Worm (Caenorhabditis elegans) whole organism, L3 larva: ENCODE measurements around the gene acs-5.

ENCODE experiments used
- R02D3.7 ChIP-seq: fragments of 150-350 bp; optimal IDR thresholded peaks from 2 replicates; lab custom pipeline; 2014; ENCODE audit warnings: missing biosample characterization, missing genetic modification characterization
- ZK546.5 ChIP-seq: sonication (generic microtip); optimal IDR thresholded peaks from 2 replicates; lab custom pipeline; 2017; ENCODE audit warnings: missing biosample characterization, missing genetic modification characterization
- ama-1 ChIP-seq: fragments of 150-350 bp; optimal IDR thresholded peaks from 2 replicates; lab custom pipeline; 2018
- ceh-16 ChIP-seq: sonication (generic microtip); optimal IDR thresholded peaks from 2 replicates; lab custom pipeline; 2017; ENCODE audit warnings: missing biosample characterization, missing genetic modification characterization
- ceh-28 ChIP-seq: fragments of 150-350 bp; optimal IDR thresholded peaks from 2 replicates; lab custom pipeline; 2014; ENCODE audit warnings: missing biosample characterization, missing genetic modification reagents, missing genetic modification characterization
- ceh-82 ChIP-seq: fragments of 150-350 bp; optimal IDR thresholded peaks from 2 replicates; lab custom pipeline; 2014; ENCODE audit warnings: missing biosample characterization, missing genetic modification characterization
- daf-12 ChIP-seq: fragments of 150-350 bp; optimal IDR thresholded peaks from 2 replicates; lab custom pipeline; 2014; ENCODE audit warnings: missing biosample characterization, missing genetic modification reagents, missing genetic modification characterization
- egl-5 ChIP-seq: fragments of 150-350 bp; optimal IDR thresholded peaks from 2 replicates; lab custom pipeline; 2017; ENCODE audit warnings: missing biosample characterization, missing genetic modification reagents, missing genetic modification characterization, inconsistent platforms
- elt-1 ChIP-seq: fragments of 150-350 bp; optimal IDR thresholded peaks from 2 replicates; lab custom pipeline; 2014; ENCODE audit warnings: missing biosample characterization, missing genetic modification characterization
- elt-3 ChIP-seq, 3 experiments: fragments of 150-350 bp in 1 of 3; sonication (generic microtip) in 2 of 3; optimal IDR thresholded peaks; 2 replicates in 2 of 3; 4 replicates in 1 of 3; lab custom pipeline; 2014 to 2017; ENCODE audit warnings: missing biosample characterization in 3 of 3, missing genetic modification characterization in 3 of 3
- eor-1 ChIP-seq, 2 experiments: fragments of 150-350 bp; optimal IDR thresholded peaks; 2 replicates each; lab custom pipeline; 2014 to 2018; ENCODE audit warnings: missing biosample characterization in 2 of 2, missing genetic modification characterization in 2 of 2
- fkh-10 ChIP-seq: sonication (generic microtip); optimal IDR thresholded peaks from 2 replicates; lab custom pipeline; 2017; ENCODE audit warnings: missing biosample characterization, missing genetic modification reagents, missing genetic modification characterization
- hmg-11 ChIP-seq: sonication (generic microtip); optimal IDR thresholded peaks from 2 replicates; lab custom pipeline; 2016; ENCODE audit warnings: missing genetic modification characterization, missing compliant biosample characterization
- lin-15B ChIP-seq: fragments of 150-350 bp; optimal IDR thresholded peaks from 2 replicates; lab custom pipeline; 2014; ENCODE audit warnings: missing biosample characterization, missing genetic modification characterization
- lin-39 ChIP-seq: fragments of 150-350 bp; optimal IDR thresholded peaks from 2 replicates; lab custom pipeline; 2018; ENCODE audit warnings: missing biosample characterization, missing genetic modification reagents, missing genetic modification characterization
- lsy-12 ChIP-seq: sonication (generic microtip); optimal IDR thresholded peaks from 2 replicates; lab custom pipeline; 2016; ENCODE audit warnings: mild to moderate bottlenecking, missing genetic modification characterization, missing compliant biosample characterization
- mdl-1 ChIP-seq: fragments of 150-350 bp; optimal IDR thresholded peaks from 2 replicates; lab custom pipeline; 2014; ENCODE audit warnings: missing biosample characterization, missing genetic modification characterization
- mml-1 ChIP-seq: fragments of 150-350 bp; sonication (generic microtip); optimal IDR thresholded peaks from 3 replicates; lab custom pipeline; 2014; ENCODE audit warnings: missing biosample characterization, missing genetic modification characterization
- nfya-1 ChIP-seq: sonication (generic microtip); optimal IDR thresholded peaks from 2 replicates; lab custom pipeline; 2017; ENCODE audit warnings: missing genetic modification characterization, mild to moderate bottlenecking, missing compliant biosample characterization, antibody characterized with exemption, moderate library complexity; ENCODE audit not compliant: insufficient read depth
- nhr-12 ChIP-seq: fragments of 150-350 bp; optimal IDR thresholded peaks from 2 replicates; lab custom pipeline; 2014; ENCODE audit warnings: missing biosample characterization, missing genetic modification characterization
- nhr-23 ChIP-seq: fragments of 150-350 bp; optimal IDR thresholded peaks from 2 replicates; lab custom pipeline; 2014; ENCODE audit warnings: missing biosample characterization, missing genetic modification reagents, missing genetic modification characterization
- nhr-237 ChIP-seq: fragments of 150-350 bp; optimal IDR thresholded peaks from 2 replicates; lab custom pipeline; 2014; ENCODE audit warnings: missing biosample characterization, missing genetic modification characterization
- nhr-25 ChIP-seq: sonication (generic microtip); optimal IDR thresholded peaks from 2 replicates; lab custom pipeline; 2017; ENCODE audit warnings: missing biosample characterization, missing genetic modification characterization
- nhr-28 ChIP-seq: fragments of 150-350 bp; optimal IDR thresholded peaks from 2 replicates; lab custom pipeline; 2014; ENCODE audit warnings: missing biosample characterization, missing genetic modification characterization
- nhr-43 ChIP-seq: sonication (generic microtip); optimal IDR thresholded peaks from 2 replicates; lab custom pipeline; 2016; ENCODE audit warnings: mild to moderate bottlenecking, missing genetic modification characterization, missing compliant biosample characterization; ENCODE audit not compliant: poor library complexity, severe bottlenecking
- nhr-67 ChIP-seq: fragments of 150-350 bp; optimal IDR thresholded peaks from 2 replicates; lab custom pipeline; 2014; ENCODE audit warnings: missing biosample characterization, missing genetic modification characterization
- nhr-76 ChIP-seq: fragments of 150-350 bp; sonication (generic microtip); optimal IDR thresholded peaks from 5 replicates; lab custom pipeline; 2014; ENCODE audit warnings: missing biosample characterization, missing genetic modification characterization
- pha-4 ChIP-seq: fragments of 150-350 bp; optimal IDR thresholded peaks from 2 replicates; lab custom pipeline; 2014; ENCODE audit warnings: missing biosample characterization, missing genetic modification reagents, missing genetic modification characterization
- pqm-1 ChIP-seq: fragments of 150-350 bp; optimal IDR thresholded peaks from 2 replicates; lab custom pipeline; 2017; ENCODE audit warnings: missing biosample characterization, missing genetic modification characterization, inconsistent platforms
- snpc-4 ChIP-seq: fragments of 150-350 bp; optimal IDR thresholded peaks from 2 replicates; lab custom pipeline; 2014; ENCODE audit warnings: missing biosample characterization, missing genetic modification characterization
- unc-39 ChIP-seq: sonication (generic microtip); optimal IDR thresholded peaks from 4 replicates; lab custom pipeline; 2017; ENCODE audit warnings: missing biosample characterization, missing genetic modification characterization
- unc-62 ChIP-seq: fragments of 150-350 bp; sonication (generic microtip); optimal IDR thresholded peaks from 4 replicates; lab custom pipeline; 2014; ENCODE audit warnings: missing biosample characterization, missing genetic modification reagents, missing genetic modification characterization
- ztf-4 ChIP-seq: fragments of 150-350 bp; optimal IDR thresholded peaks from 2 replicates; lab custom pipeline; 2014; ENCODE audit warnings: missing biosample characterization, missing genetic modification characterization

acs-5 gene

DNA sequence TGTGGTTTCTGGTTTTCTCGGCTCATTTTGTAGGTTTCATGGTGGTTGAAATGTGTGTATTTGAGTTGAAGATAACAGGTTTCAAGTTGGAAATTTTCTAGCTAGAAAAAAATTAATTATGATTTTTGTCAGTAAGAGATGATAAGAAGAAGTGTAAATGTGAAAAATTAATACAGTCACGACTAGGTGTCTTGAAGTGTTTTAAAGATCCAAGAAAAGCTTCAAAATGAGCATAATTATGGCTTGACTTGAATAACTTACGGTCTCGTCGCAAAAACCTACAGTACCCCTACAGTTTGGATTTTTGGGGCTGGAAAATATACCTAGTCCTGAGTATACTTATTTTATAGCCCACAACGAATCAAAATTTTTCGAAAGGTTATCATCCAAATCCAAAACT is 27.0 kb upstream of the acs-5 start, which contains the start of gene exc-12:
Gene exc-12 (minus strand): TSS at position 101 of the 400 bp plus-strand sequence.
- TF ChIP-seq R02D3.7 (tag; lab: Kevin White, UChicago), result no peak
- TF ChIP-seq elt-3 (tag; optimal IDR thresholded peaks at IDR 0.05; lab: Kevin White, UChicago), result no peak
- TF ChIP-seq nhr-43 (tag; lab: Kevin White, UChicago), result no peak
- no peak for TF ChIP-seq ceh-82
- no peak for TF ChIP-seq lsy-12 (tag; lab: Kevin White, UChicago)
- TF ChIP-seq pha-4 (tag; lab: Kevin White, UChicago), result no peak
- no peak for TF ChIP-seq elt-1 (tag; lab: Kevin White, UChicago)
- TF ChIP-seq ceh-16 (tag; lab: Kevin White, UChicago), result no peak
- TF ChIP-seq, all 47 proteins: peak for 0

DNA sequence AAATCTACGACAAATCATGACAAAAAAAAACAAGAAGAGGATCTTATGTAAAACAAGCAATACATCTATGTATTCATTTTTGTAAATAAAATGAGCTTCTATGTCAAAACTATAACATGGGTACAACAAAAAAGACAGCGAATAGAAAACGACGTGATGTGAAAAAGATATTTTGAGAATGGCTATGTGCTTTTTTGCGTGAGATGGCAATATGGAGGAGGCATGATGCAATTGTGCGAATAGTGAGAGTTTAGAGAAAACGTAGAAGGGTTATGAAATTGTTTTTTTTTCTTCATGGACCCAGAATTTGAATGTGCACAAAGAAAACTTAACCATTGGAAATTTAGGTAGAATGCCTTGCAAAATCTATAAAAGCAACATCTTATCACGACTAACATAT is 22.6 kb upstream of the acs-5 start:
- TF ChIP-seq nfya-1 (tag; lab: Kevin White, UChicago), result peak; percentile 30
- peak; percentile 10 for TF ChIP-seq hmg-11 (tag; lab: Kevin White, UChicago)
- TF ChIP-seq daf-12 (tag; lab: Kevin White, UChicago), result no peak

DNA sequence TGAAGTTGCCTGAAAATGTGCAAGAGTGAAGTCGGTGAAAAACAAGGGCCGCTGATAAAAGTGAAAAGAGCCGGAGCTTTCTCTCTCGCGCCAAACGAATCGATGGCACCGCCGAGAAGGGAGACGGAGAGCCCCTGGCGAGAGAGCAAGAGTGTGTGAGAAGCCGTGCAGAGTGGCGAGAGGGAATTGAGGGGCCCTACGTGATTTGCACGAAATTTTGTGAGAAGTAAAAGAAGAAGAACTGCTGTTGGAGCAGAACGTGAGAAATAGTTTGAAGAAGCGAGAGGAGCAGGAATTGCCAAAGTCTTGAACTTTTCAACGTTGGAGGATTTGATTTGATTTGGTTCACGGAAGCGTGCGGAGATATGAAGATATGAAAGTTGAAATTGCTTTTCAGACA is 21.6 kb upstream of the acs-5 start, which contains the start of gene aldo-1:
Gene aldo-1 (minus strand): TSS at position 9 of the 400 bp plus-strand sequence.
- peak; percentile 19 for TF ChIP-seq snpc-4
- no peak for TF ChIP-seq nhr-23 (tag; lab: Kevin White, UChicago)
- TF ChIP-seq ceh-82, result no peak
- TF ChIP-seq ceh-16 (tag; lab: Kevin White, UChicago), result no peak
- TF ChIP-seq mml-1 (tag; lab: Kevin White, UChicago), result no peak
- peak; percentile 5 for TF ChIP-seq lin-15B (tag; lab: Kevin White, UChicago)
- TF ChIP-seq pqm-1 (tag; lab: Kevin White, UChicago), result no peak
- TF ChIP-seq nhr-67 (tag; lab: Kevin White, UChicago), result no peak
- TF ChIP-seq egl-5 (tag; lab: Kevin White, UChicago), result peak; percentile 34
- TF ChIP-seq fkh-10, result peak; percentile 27
- TF ChIP-seq nfya-1 (tag; lab: Kevin White, UChicago), result peak; percentile 64
- TF ChIP-seq unc-39, result no peak
- TF ChIP-seq mdl-1, result no peak
- peak; percentile 59 for TF ChIP-seq hmg-11 (tag; lab: Kevin White, UChicago)
- no peak for TF ChIP-seq nhr-28
- TF ChIP-seq lin-39, result peak; percentile 2
- TF ChIP-seq eor-1 (tag; optimal IDR thresholded peaks at IDR 0.05; lab: Kevin White, UChicago), result no peak

DNA sequence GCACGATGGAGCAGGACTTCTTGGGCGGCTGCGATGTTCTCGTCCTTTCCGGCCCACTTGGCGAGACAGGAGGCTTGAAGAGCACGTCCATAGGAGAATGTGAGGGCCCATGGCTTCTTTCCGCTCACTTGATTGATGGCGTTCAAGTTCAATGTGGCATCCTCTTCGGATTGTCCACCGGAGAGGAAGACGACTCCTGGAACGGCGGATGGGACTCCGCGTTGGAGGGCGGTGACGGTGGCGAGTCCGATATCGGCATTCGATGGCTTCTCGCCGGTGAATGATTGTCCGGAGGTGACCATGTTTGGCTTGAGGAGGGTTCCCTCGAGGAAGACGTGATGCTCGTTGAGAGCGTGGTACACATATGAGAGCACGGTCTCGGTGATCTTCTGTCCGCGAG is 20.2 kb upstream of the acs-5 start:
- TF ChIP-seq nhr-237 (tag; lab: Kevin White, UChicago), result no peak
- no peak for TF ChIP-seq unc-62
- TF ChIP-seq ama-1 (lab: Kevin White, UChicago), result no peak
- TF ChIP-seq nfya-1 (tag; lab: Kevin White, UChicago), result no peak
- TF ChIP-seq ceh-82, result no peak
- no peak for TF ChIP-seq ZK546.5 (tag; lab: Kevin White, UChicago)
- no peak for TF ChIP-seq nhr-76 (tag; lab: Kevin White, UChicago)
- TF ChIP-seq nhr-25 (tag; lab: Kevin White, UChicago), result no peak
- TF ChIP-seq ztf-4, result no peak
- no peak for TF ChIP-seq ceh-28
- TF ChIP-seq daf-12 (tag; lab: Kevin White, UChicago), result no peak
- TF ChIP-seq pqm-1 (tag; lab: Kevin White, UChicago), result no peak
- TF ChIP-seq nhr-12 (tag; lab: Kevin White, UChicago), result no peak
- no peak for TF ChIP-seq lin-39
- TF ChIP-seq pha-4 (tag; lab: Kevin White, UChicago), result no peak
- no peak for TF ChIP-seq mdl-1
- TF ChIP-seq, all 47 proteins: peak for 0

DNA sequence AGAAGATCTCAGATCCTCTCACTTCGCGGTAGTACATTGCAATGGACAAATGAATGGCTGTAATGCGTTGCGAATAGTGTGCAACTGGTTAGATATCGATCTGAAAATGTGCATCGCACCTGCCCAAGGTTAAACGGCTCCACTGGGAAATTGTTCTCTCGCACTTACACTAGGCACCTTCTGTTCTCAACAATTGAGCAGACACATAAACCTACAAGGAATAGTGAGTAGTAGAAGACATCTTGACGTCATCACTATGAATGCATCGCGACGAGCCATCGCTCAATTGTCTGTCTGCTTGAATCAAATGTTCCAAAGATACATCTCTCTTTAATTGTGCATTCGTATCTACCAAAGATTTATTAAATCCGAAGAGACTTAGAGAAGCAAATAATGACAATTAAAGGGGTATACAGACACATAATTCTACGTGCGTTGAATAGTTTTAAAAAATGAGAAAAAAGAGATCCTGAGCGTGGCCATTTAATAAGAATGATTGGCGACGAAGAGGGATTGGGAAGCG is 19.7 kb upstream of the acs-5 start, which contains the start of gene T05D4.2:
Gene T05D4.2 (minus strand): TSS at position 83 of the 523 bp plus-strand sequence.
- TF ChIP-seq ama-1 (lab: Kevin White, UChicago) (peak; percentile 92), mdl-1 (no peak), elt-3 (tag; optimal IDR thresholded peaks at IDR 0.05; lab: Kevin White, UChicago) (no peak), ceh-82 (peak; percentile 30)
